Fruit fly (Drosophila melanogaster): ENCODE measurements around the gene unc-119.
A peak's percentile ranks its signal among the peaks of the same experiment; 100 is the strongest.

unc-119 gene

DNA sequence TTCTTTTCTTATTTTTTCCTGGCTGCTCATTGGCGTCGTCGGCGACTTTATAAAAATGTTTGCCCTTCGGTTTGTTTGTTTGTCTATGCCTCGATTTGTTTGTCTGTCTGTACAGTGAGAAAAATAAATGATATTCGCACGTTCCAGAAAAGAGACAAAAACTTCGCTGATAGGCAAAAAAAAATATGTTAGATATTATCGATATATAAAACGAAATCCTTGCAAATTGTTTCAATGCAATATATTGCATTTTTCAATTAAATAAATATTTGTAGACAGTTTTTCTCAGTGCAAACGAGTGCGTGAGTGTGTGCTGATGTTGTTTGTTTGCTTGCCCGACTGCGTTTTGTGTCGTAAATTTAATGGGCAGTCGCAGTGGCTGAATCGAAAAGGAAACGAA lies 14.1 kb downstream of the unc-119 start:
- TF ChIP-seq Clk (GFP tag; optimal IDR thresholded peaks at IDR 0.05) (no peak), cic (GFP tag; optimal IDR thresholded peaks at IDR 0.05) (no peak), CG5204 (GFP tag; optimal IDR thresholded peaks at IDR 0.05) (no peak), Hr96 (GFP tag; optimal IDR thresholded peaks at IDR 0.05) (no peak), CG1620 (GFP tag; optimal IDR thresholded peaks at IDR 0.05) (no peak), CG7101 (tag; optimal IDR thresholded peaks at IDR 0.05) (no peak), cnc (optimal IDR thresholded peaks at IDR 0.05) (no peak), CG12768 (GFP tag; optimal IDR thresholded peaks at IDR 0.05) (no peak), pad (GFP tag; optimal IDR thresholded peaks at IDR 0.05) (no peak), ovo (GFP tag; optimal IDR thresholded peaks at IDR 0.05) (no peak), tj (GFP tag; optimal IDR thresholded peaks at IDR 0.05) (no peak), bab1 (GFP tag; optimal IDR thresholded peaks at IDR 0.05) (no peak)

- TF ChIP-seq CG12768 (GFP tag; optimal IDR thresholded peaks at IDR 0.05) (no peak), CG14711 (tag; optimal IDR thresholded peaks at IDR 0.05) (no peak), CG11617 (GFP tag; optimal IDR thresholded peaks at IDR 0.05) (no peak), CG1620 (GFP tag; optimal IDR thresholded peaks at IDR 0.05) (no peak), cic (GFP tag; optimal IDR thresholded peaks at IDR 0.05) (no peak), Crg-1 (GFP tag; optimal IDR thresholded peaks at IDR 0.05) (no peak), Hr96 (GFP tag; optimal IDR thresholded peaks at IDR 0.05) (no peak), CG5204 (GFP tag; optimal IDR thresholded peaks at IDR 0.05) (no peak)
Observed at dm6 chrX:7271376-7272015, 19.6 kb downstream of the unc-119 start.

DNA sequence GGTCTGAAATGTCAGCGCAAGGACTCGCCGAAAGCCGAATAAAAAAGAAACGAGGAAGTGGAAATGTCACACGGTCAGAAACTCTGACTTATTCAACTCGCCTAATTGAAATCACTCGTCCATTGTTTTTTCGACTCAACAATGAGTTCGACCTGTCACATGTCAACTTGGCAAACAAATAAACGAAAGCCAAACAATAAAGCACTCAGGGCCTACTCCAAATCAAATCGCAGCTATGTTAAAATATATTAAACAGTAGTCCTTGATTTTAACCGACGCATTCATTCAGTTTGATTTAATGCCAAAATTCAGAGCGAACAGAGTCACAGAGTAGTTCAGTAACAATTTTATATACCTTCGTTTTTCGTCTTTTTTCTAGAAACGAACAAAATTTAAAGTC lies 24.5 kb downstream of the unc-119 start, which contains the start of gene CG1958:
Gene CG1958, plus strand, starts transcription at position 301 of the 400 bp plus-strand sequence.
- TF ChIP-seq cic (GFP tag; optimal IDR thresholded peaks at IDR 0.05) = no peak
- no peak for TF ChIP-seq ovo (GFP tag; optimal IDR thresholded peaks at IDR 0.05)
- TF ChIP-seq bab1 (GFP tag; optimal IDR thresholded peaks at IDR 0.05) = no peak
- TF ChIP-seq CG1620 (GFP tag; optimal IDR thresholded peaks at IDR 0.05) = no peak
- TF ChIP-seq cnc (optimal IDR thresholded peaks at IDR 0.05) = no peak
- TF ChIP-seq tj (GFP tag; optimal IDR thresholded peaks at IDR 0.05) = no peak
- no peak for TF ChIP-seq CG11617 (GFP tag; optimal IDR thresholded peaks at IDR 0.05)

DNA sequence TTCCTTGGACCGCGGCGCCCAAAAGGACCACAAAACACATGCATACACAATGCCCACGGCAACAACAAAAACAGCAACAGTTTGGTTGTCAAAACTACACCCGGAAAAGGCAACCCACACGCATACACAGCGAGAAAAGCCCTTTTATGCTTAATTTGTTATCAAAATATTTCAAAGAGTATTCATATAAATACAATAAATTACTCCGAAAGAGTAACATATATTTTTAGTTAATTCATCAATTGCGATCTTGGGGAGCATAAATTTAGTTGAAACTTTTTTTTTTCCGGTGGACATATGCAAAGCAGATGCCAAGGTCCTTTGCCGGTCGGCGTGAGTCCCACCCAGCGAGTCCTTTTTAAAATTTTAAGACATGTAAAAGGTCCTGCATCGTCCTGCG lies 35.9 kb downstream of the unc-119 start:
- TF ChIP-seq tj (GFP tag; optimal IDR thresholded peaks at IDR 0.05) = no peak

- no peak for TF ChIP-seq CG5204 (GFP tag; optimal IDR thresholded peaks at IDR 0.05)
- no peak for TF ChIP-seq pad (GFP tag; optimal IDR thresholded peaks at IDR 0.05)
- TF ChIP-seq CG14711 (tag; optimal IDR thresholded peaks at IDR 0.05) = no peak
- no peak for TF ChIP-seq CG7045 (GFP tag; optimal IDR thresholded peaks at IDR 0.05)
- TF ChIP-seq cic (GFP tag; optimal IDR thresholded peaks at IDR 0.05) = no peak
- no peak for TF ChIP-seq CG11617 (GFP tag; optimal IDR thresholded peaks at IDR 0.05)
Observed at dm6 chrX:7252468-7252867, 38.6 kb downstream of the unc-119 start.

DNA sequence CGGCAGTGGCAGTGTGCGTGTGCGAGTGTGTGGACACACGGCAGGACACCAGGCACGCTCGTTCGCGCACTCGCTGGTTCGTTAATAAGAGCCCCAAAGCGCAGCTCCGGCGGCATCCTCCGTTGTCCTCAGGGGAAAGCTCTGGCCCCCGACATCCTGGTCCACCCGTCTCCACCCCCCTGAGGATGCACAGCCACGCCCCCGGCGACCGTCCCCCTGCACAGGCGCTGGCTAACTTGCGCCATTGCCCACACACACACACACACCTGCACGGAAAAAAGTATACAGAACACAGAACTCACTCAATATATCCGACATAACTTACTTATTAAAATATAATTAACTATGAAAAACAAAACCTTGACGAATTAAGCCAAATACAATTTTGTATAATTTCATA lies 45.0 kb downstream of the unc-119 start:
- TF ChIP-seq ovo (GFP tag; optimal IDR thresholded peaks at IDR 0.05) = no peak
- TF ChIP-seq bab1 (GFP tag; optimal IDR thresholded peaks at IDR 0.05) = no peak
- no peak for TF ChIP-seq cic (GFP tag; optimal IDR thresholded peaks at IDR 0.05)
- no peak for TF ChIP-seq CG5204 (GFP tag; optimal IDR thresholded peaks at IDR 0.05)
- TF ChIP-seq CG12768 (GFP tag; optimal IDR thresholded peaks at IDR 0.05) = no peak

- TF ChIP-seq CG5204 (GFP tag; optimal IDR thresholded peaks at IDR 0.05) (no peak), ovo (GFP tag; optimal IDR thresholded peaks at IDR 0.05) (peak; percentile 4), CG33017 (tag; optimal IDR thresholded peaks at IDR 0.05) (no peak), tj (GFP tag; optimal IDR thresholded peaks at IDR 0.05) (no peak), Hr96 (GFP tag; optimal IDR thresholded peaks at IDR 0.05) (peak; percentile 69), Crg-1 (GFP tag; optimal IDR thresholded peaks at IDR 0.05) (peak; percentile 17), CG12768 (GFP tag; optimal IDR thresholded peaks at IDR 0.05) (no peak), kay (GFP tag; ENCODE audit: borderline replicate concordance) (no peak), pad (GFP tag; optimal IDR thresholded peaks at IDR 0.05) (peak; percentile 13), CG14711 (tag; optimal IDR thresholded peaks at IDR 0.05) (no peak), cnc (optimal IDR thresholded peaks at IDR 0.05) (no peak), Clk (GFP tag; optimal IDR thresholded peaks at IDR 0.05) (no peak), CG7101 (tag; optimal IDR thresholded peaks at IDR 0.05) (peak; percentile 37), CG11617 (GFP tag; optimal IDR thresholded peaks at IDR 0.05) (no peak), CG7045 (GFP tag; optimal IDR thresholded peaks at IDR 0.05) (no peak), Mnt (GFP tag; optimal IDR thresholded peaks at IDR 0.05) (peak; percentile 6), CG1620 (GFP tag; optimal IDR thresholded peaks at IDR 0.05) (peak; percentile 48), cic (GFP tag; optimal IDR thresholded peaks at IDR 0.05) (no peak), toe (GFP tag; optimal IDR thresholded peaks at IDR 0.05) (peak; percentile 2), bab1 (GFP tag; optimal IDR thresholded peaks at IDR 0.05) (peak; percentile 86)
Observed at dm6 chrX:7241985-7242627, 49.0 kb downstream of the unc-119 start.
